Fruit fly (Drosophila melanogaster): ENCODE data around the gene Theg.

Theg gene

dm6 chr3R:22003508-22003907, 11.0 kb upstream of the Theg start:
- TF ChIP-seq CTCF (optimal IDR thresholded peaks at IDR 0.05) (no peak), CG8478 (optimal IDR thresholded peaks at IDR 0.05) (no peak)

DNA sequence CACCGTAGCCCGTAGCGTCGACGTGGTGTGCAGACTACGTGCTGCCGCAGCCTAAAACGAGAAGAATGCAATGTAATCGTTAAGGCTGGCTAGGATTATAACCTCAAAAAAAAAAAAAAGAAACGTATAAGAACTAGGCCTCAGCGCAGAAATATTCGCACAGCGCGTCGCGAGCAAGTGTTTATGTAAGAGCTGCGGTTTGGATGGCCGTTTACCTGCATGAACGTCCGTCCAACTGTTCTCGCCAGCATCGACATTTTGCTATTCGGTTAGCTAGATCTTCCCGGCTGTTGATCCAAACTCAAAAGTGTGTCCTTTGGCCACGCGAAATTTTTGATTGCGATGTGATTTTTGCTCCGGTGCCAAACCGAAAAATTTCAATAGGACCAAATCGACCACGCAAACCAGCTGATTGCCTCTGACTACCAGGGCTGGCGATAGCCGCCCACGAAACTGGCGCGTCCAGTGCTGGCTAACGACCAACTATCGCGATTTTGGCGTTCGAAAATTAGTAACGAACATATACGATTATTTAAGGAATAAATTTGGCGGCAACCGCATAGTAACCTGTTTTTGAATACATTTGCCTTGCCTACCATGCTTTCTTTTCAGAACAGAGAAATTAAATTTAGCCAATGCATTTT, 4.4 kb downstream of the Theg start, which contains the start of gene Idh3b:
Gene Idh3b (minus strand): TSS at position 606 of the 644 bp plus-strand sequence.
- TF ChIP-seq CTCF (optimal IDR thresholded peaks at IDR 0.05) (peak; percentile 6 to 39), CG8478 (optimal IDR thresholded peaks at IDR 0.05) (no peak)

DNA sequence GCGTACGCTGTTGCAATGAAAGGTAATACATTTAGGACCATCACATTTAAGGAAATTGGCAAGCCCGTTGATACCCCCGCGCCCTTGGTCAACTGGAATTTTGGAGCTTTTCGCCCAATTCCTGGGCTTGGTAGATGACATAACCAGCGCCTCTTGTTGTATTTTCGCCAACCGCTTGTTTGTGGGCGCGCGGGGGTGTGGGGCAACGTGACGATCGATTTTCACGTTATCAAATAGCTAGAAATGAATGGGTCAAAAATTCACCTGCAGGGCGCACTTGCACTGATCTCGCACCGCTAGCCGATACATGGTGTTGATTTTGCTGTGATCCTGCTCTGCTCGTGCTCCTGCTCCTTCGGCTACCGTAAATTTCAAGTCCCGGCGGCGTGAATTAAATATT, 8.1 kb downstream of the Theg start:
- no peak for TF ChIP-seq CG8478 (optimal IDR thresholded peaks at IDR 0.05)
- no peak for TF ChIP-seq CTCF (optimal IDR thresholded peaks at IDR 0.05)

DNA sequence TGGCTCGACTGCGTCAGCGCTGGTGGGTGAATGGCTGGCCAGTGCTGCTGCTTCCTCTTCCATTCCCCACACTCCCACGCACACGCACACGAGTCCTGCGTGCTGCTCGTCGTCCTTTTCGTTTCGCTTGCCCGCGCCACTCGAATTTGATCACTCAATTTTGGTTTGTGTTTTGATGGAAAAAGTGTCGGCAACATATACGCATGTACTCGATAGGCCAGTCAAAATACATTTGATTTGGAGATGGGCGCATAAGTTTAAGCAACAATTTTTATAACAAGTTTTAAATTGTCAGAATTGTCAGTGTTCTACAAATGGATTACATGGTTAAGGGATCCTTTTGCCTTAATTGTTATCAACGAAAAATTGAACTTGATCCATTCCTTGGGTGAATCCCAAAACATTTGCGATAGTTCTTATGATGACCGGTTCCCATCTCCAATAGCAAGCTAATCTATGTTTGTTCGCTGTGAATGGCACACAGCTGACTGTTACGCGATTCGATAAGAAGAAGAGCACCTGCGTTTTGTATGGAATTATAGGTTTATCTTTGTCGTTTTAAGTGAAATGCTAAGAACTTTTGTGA, 8.6 kb downstream of the Theg start, which contains the start of the genes Mitofilin and mRpL35:
Gene Mitofilin (minus strand): TSS at position 295 of the 586 bp plus-strand sequence.
Gene mRpL35 (plus strand): TSS at position 487 of the 586 bp plus-strand sequence.
- TF ChIP-seq CTCF (optimal IDR thresholded peaks at IDR 0.05) = no peak
- no peak for TF ChIP-seq CG8478 (optimal IDR thresholded peaks at IDR 0.05)

- no peak for TF ChIP-seq CG8478 (optimal IDR thresholded peaks at IDR 0.05)
- TF ChIP-seq CTCF (optimal IDR thresholded peaks at IDR 0.05) = no peak
Observed at dm6 chr3R:22025320-22025719, 10.8 kb downstream of the Theg start, which contains the start of gene CG6028. Gene CG6028, minus strand, starts transcription at chr3R:22025506.

DNA sequence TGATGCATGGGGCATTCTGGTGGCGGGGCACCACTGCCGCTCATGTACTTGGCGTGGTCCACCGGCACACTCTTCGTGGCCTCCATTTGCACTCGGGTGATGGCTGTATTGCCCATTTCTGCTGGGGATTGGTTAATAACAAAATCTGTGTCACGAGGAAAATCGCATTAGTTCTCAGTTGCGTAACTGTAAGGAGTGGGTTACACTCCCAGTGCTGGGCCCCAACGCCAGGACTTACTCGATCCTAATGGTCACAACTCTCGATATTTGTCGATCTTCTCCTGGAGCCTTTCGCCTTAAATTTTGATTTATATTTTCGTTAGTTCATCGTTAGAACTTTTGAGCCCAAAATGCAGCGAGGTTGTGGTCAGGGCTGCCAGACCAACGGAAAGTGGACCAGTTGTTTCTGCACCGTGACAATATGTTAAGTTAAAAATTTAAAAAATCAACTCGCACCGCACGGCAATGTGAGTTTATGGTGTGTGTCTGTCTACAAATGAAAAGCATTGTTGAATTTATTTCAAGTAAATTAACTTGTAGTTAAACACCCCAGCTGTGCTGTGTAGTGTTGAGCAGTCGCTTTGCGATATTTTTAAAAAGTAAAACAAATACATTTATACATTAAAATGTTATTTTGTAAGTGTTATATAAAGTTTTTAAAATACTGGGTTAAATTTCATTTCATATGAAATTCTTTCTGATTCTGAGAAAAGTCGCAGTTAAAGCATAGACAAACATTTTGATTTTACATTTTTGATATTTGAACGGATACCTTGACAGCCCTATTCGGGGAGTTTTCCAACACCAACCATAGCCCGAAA, 12.6 kb downstream of the Theg start, which contains the start of the genes Cchl and ND-42:
Gene Cchl (minus strand): TSS at position 559 of the 821 bp plus-strand sequence.
Gene ND-42 (plus strand): TSS at position 788 of the 821 bp plus-strand sequence.
- TF ChIP-seq CTCF (optimal IDR thresholded peaks at IDR 0.05) (no peak), CG8478 (optimal IDR thresholded peaks at IDR 0.05) (no peak)

- TF ChIP-seq CTCF (optimal IDR thresholded peaks at IDR 0.05) (no peak), CG8478 (optimal IDR thresholded peaks at IDR 0.05) (no peak)
Observed at dm6 chr3R:22027743-22028099, 13.2 kb downstream of the Theg start.

DNA sequence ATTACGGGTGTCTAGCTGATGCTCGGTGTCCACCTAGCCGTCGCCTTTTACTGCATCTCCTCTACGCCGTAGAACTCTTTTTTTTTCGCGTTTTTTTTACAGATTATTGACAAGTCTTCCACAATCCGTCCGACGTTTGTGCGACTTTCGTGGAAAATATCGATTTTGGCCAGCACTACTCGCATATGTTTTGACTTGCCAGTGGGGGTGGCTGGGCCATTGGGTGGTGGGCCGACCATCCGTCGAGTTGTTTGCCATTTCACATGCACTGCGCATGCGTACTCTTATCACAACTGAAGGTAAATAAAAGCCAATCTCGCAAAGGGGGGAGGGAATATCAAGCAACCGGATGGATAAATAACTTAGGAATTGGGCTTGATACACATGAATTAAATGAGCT, 17.2 kb downstream of the Theg start, which contains the start of gene CG13409:
Gene CG13409 (minus strand): TSS at position 163 of the 400 bp plus-strand sequence.
- no peak for TF ChIP-seq CTCF (optimal IDR thresholded peaks at IDR 0.05)
- TF ChIP-seq CG8478 (optimal IDR thresholded peaks at IDR 0.05) = no peak

- TF ChIP-seq CG8478 (optimal IDR thresholded peaks at IDR 0.05) (no peak), CTCF (optimal IDR thresholded peaks at IDR 0.05) (peak in 1 of 2 experiments; percentile 23)
Observed at dm6 chr3R:22034160-22034742, 19.8 kb downstream of the Theg start, which contains the start of the genes CG45099, CG6015, pit and Fadd. Gene CG45099, minus strand, starts transcription at chr3R:22034286. Gene CG6015, minus strand, starts transcription at chr3R:22034286. Gene pit, plus strand, starts transcription at chr3R:22034298. Gene Fadd, plus strand, starts transcription at chr3R:22034455.

dm6 chr3R:22035552-22035951, 21.1 kb downstream of the Theg start:
- peak in 1 of 2 experiments; percentile 26 for TF ChIP-seq CTCF (optimal IDR thresholded peaks at IDR 0.05)
- no peak for TF ChIP-seq CG8478 (optimal IDR thresholded peaks at IDR 0.05)

dm6 chr3R:22039480-22039879, 25.0 kb downstream of the Theg start:
- TF ChIP-seq CTCF (optimal IDR thresholded peaks at IDR 0.05) (no peak), CG8478 (optimal IDR thresholded peaks at IDR 0.05) (no peak)

- TF ChIP-seq CG8478 (optimal IDR thresholded peaks at IDR 0.05) (no peak), CTCF (optimal IDR thresholded peaks at IDR 0.05) (no peak)
Observed at dm6 chr3R:22040400-22040799, 25.9 kb downstream of the Theg start.

- no peak for TF ChIP-seq CG8478 (optimal IDR thresholded peaks at IDR 0.05)
- peak in 1 of 2 experiments; percentile 52 for TF ChIP-seq CTCF (optimal IDR thresholded peaks at IDR 0.05)
Observed at dm6 chr3R:22041625-22042282, 27.3 kb downstream of the Theg start, which contains the start of gene how. Gene how, plus strand, starts transcription at chr3R:22042191.

- TF ChIP-seq CG8478 (optimal IDR thresholded peaks at IDR 0.05) (no peak), CTCF (optimal IDR thresholded peaks at IDR 0.05) (no peak)
Observed at dm6 chr3R:22042283-22042875, 27.9 kb downstream of the Theg start.

All from S2 (cell line).